Fruit fly (Drosophila melanogaster) S2 (cell line): Measurements from ENCODE around the gene UQCR-14.

ENCODE experiments used
- CG8478 ChIP-seq: fragments of >200 bp; optimal IDR thresholded peaks from 2 replicates; lab custom pipeline; 2018
- CTCF ChIP-seq, 2 experiments: fragments of >200 bp; optimal IDR thresholded peaks; 2 replicates each; lab custom pipeline; 2018

dm6 chrX:16266437-16266836, 19.7 kb upstream of the UQCR-14 start, which contains the start of gene CG12507:
- TF ChIP-seq CG8478 (no peak), CTCF (optimal IDR thresholded peaks at IDR 0.05; lab: Kevin White, UChicago) (no peak)
